Worm (Caenorhabditis elegans) whole organism, L1 larva: ENCODE results near the gene srd-69.

ENCODE experiments used
- C34B4.2 ChIP-seq: sonication (generic microtip); optimal IDR thresholded peaks from 2 replicates; lab custom pipeline; 2017; ENCODE audit warnings: mild to moderate bottlenecking, missing genetic modification characterization, missing compliant biosample characterization
- aly-2 ChIP-seq: fragments of 150-350 bp; optimal IDR thresholded peaks from 2 replicates; lab custom pipeline; 2014; ENCODE audit warnings: missing biosample characterization, missing genetic modification characterization
- ama-1 ChIP-seq: fragments of 150-350 bp; optimal IDR thresholded peaks from 2 replicates; lab custom pipeline; 2014
- blmp-1 ChIP-seq: fragments of 150-350 bp; optimal IDR thresholded peaks from 2 replicates; lab custom pipeline; 2014; ENCODE audit warnings: missing biosample characterization, missing genetic modification characterization
- ceh-8 ChIP-seq: fragments of 200-800 bp; sonication (Bioruptor generic); optimal IDR thresholded peaks from 2 replicates; lab custom pipeline; 2018; ENCODE audit warnings: mild to moderate bottlenecking, missing genetic modification characterization, moderate library complexity, missing compliant biosample characterization
- ceh-82 ChIP-seq, 3 experiments: fragments of 150-350 bp in 1 of 3; sonication (generic microtip) in 2 of 3; optimal IDR thresholded peaks; 2 replicates each; lab custom pipeline; 2014 to 2017; ENCODE audit warnings: missing biosample characterization in 3 of 3, missing genetic modification characterization in 3 of 3
- ceh-88 ChIP-seq: fragments of 200-800 bp; sonication (Bioruptor generic); IDR thresholded peaks from 2 replicates; pipeline ENCODE4 v1.3.6; 2022; ENCODE audit warnings: missing genetic modification characterization, missing compliant biosample characterization
- efl-1 ChIP-seq, 4 experiments: fragments of 150-350 bp; optimal IDR thresholded peaks in 3 of 4; peaks in 1 of 4; 1 replicate in 1 of 4; 2 replicates in 3 of 4; lab custom pipeline; 2014; ENCODE audit warnings: missing biosample characterization in 2 of 4, missing genetic modification characterization in 2 of 4, missing genetic modification reagents in 2 of 4
- efl-3 ChIP-seq: fragments of 200-800 bp; sonication (Bioruptor generic); optimal IDR thresholded peaks from 2 replicates; lab custom pipeline; 2018; ENCODE audit warnings: mild to moderate bottlenecking, missing genetic modification characterization, missing compliant biosample characterization
- egl-13 ChIP-seq: sonication (generic microtip); optimal IDR thresholded peaks from 2 replicates; lab custom pipeline; 2016; ENCODE audit warnings: missing genotype, missing genetic modification reagents, missing genetic modification characterization, missing compliant biosample characterization
- egl-27 ChIP-seq, 2 experiments: fragments of 150-350 bp in 1 of 2; sonication (generic microtip); optimal IDR thresholded peaks; 3 replicates each; lab custom pipeline; 2017 to 2018; ENCODE audit warnings: missing biosample characterization in 2 of 2, missing genetic modification characterization in 2 of 2, missing genetic modification reagents in 2 of 2
- elt-3 ChIP-seq, 6 experiments: fragments of 150-350 bp in 1 of 6; sonication (generic microtip); optimal IDR thresholded peaks; 2 replicates each; lab custom pipeline; 2017 to 2018; ENCODE audit warnings: missing biosample characterization in 6 of 6, missing genetic modification characterization in 6 of 6, inconsistent platforms in 1 of 6
- ets-5 ChIP-seq: fragments of 200-800 bp; sonication (Bioruptor generic); IDR thresholded peaks from 2 replicates; pipeline ENCODE4 v1.3.6; 2022; ENCODE audit warnings: missing genetic modification characterization, missing compliant biosample characterization
- fkh-8 ChIP-seq: sonication (generic microtip); optimal IDR thresholded peaks from 2 replicates; lab custom pipeline; 2016; ENCODE audit warnings: mild to moderate bottlenecking, missing genetic modification characterization, missing compliant biosample characterization
- grh-1 ChIP-seq: fragments of 200-800 bp; sonication (Bioruptor generic); IDR thresholded peaks from 2 replicates; pipeline ENCODE4 v1.3.6; 2022; ENCODE audit warnings: missing genetic modification reagents, missing genetic modification characterization, missing compliant biosample characterization
- lin-39 ChIP-seq: fragments of 150-350 bp; optimal IDR thresholded peaks from 2 replicates; lab custom pipeline; 2014; ENCODE audit warnings: missing biosample characterization, missing genetic modification reagents, missing genetic modification characterization
- lir-3 ChIP-seq: sonication (generic microtip); optimal IDR thresholded peaks from 2 replicates; lab custom pipeline; 2016; ENCODE audit warnings: mild to moderate bottlenecking, missing genetic modification characterization, moderate library complexity, missing compliant biosample characterization; ENCODE audit not compliant: poor library complexity
- lsy-2 ChIP-seq, 2 experiments: fragments of 150-350 bp; optimal IDR thresholded peaks; 2 replicates each; lab custom pipeline; 2014; ENCODE audit warnings: missing biosample characterization in 2 of 2, missing genetic modification characterization in 2 of 2
- mab-9 ChIP-seq: fragments of 200-800 bp; sonication (Bioruptor generic); IDR thresholded peaks from 2 replicates; pipeline ENCODE4 v1.3.6; 2022; ENCODE audit warnings: missing genetic modification reagents, missing genetic modification characterization, missing compliant biosample characterization
- nhr-19 ChIP-seq: fragments of 200-800 bp; sonication (Bioruptor generic); conservative IDR thresholded peaks from 2 replicates; pipeline ENCODE4 v1.3.6; 2022; ENCODE audit warnings: missing genetic modification characterization, missing compliant biosample characterization
- nhr-237 ChIP-seq: fragments of 150-350 bp; optimal IDR thresholded peaks from 2 replicates; lab custom pipeline; 2014; ENCODE audit warnings: missing biosample characterization, missing genetic modification characterization
- nhr-28 ChIP-seq: fragments of 150-350 bp; optimal IDR thresholded peaks from 2 replicates; lab custom pipeline; 2014; ENCODE audit warnings: missing biosample characterization, missing genetic modification characterization
- nhr-85 ChIP-seq: sonication (generic microtip); peaks from one replicate; lab custom pipeline; 2016; ENCODE audit warnings: missing genetic modification characterization, inconsistent platforms, missing compliant biosample characterization
- nhr-90 ChIP-seq: sonication (generic microtip); optimal IDR thresholded peaks from 2 replicates; lab custom pipeline; 2016; ENCODE audit warnings: mild to moderate bottlenecking, missing genetic modification characterization, missing compliant biosample characterization; ENCODE audit not compliant: poor library complexity
- pax-3 ChIP-seq: fragments of 200-800 bp; sonication (Bioruptor generic); optimal IDR thresholded peaks from 2 replicates; lab custom pipeline; 2018; ENCODE audit warnings: mild to moderate bottlenecking, missing genetic modification characterization, moderate library complexity, missing compliant biosample characterization
- pqm-1 ChIP-seq: sonication (generic microtip); optimal IDR thresholded peaks from 3 replicates; lab custom pipeline; 2017; ENCODE audit warnings: missing biosample characterization, missing genetic modification characterization
- rnt-1 ChIP-seq: sonication (generic microtip); optimal IDR thresholded peaks from 2 replicates; lab custom pipeline; 2016; ENCODE audit warnings: mild to moderate bottlenecking, missing genetic modification characterization, moderate library complexity, missing compliant biosample characterization
- skn-1 ChIP-seq: fragments of 150-350 bp; optimal IDR thresholded peaks from 2 replicates; lab custom pipeline; 2014; ENCODE audit warnings: missing biosample characterization, missing genetic modification characterization
- snpc-4 ChIP-seq: fragments of 150-350 bp; optimal IDR thresholded peaks from 2 replicates; lab custom pipeline; 2014; ENCODE audit warnings: missing biosample characterization, missing genetic modification characterization
- snu-23 ChIP-seq: sonication (generic microtip); optimal IDR thresholded peaks from 2 replicates; lab custom pipeline; 2016; ENCODE audit warnings: missing genetic modification characterization, missing compliant biosample characterization
- sptf-1 ChIP-seq: fragments of 150-350 bp; optimal IDR thresholded peaks from 2 replicates; lab custom pipeline; 2014; ENCODE audit warnings: missing biosample characterization, missing genetic modification characterization
- unc-130 ChIP-seq: fragments of 150-350 bp; optimal IDR thresholded peaks from 2 replicates; lab custom pipeline; 2017; ENCODE audit warnings: missing biosample characterization, missing genetic modification characterization, inconsistent platforms
- unc-86 ChIP-seq: sonication (generic microtip); optimal IDR thresholded peaks from 2 replicates; lab custom pipeline; 2016; ENCODE audit warnings: missing genetic modification characterization, missing compliant biosample characterization
- unc-98 ChIP-seq: fragments of 200-800 bp; sonication (Bioruptor generic); IDR thresholded peaks from 2 replicates; pipeline ENCODE4 v1.3.6; 2022; ENCODE audit warnings: missing genetic modification characterization, missing compliant biosample characterization
- vab-15 ChIP-seq: sonication (generic microtip); optimal IDR thresholded peaks from 2 replicates; lab custom pipeline; 2017; ENCODE audit warnings: missing genotype, mild to moderate bottlenecking, missing genetic modification characterization, missing compliant biosample characterization
- xbp-1 ChIP-seq: sonication (generic microtip); optimal IDR thresholded peaks from 2 replicates; lab custom pipeline; 2016; ENCODE audit warnings: missing genetic modification characterization, missing compliant biosample characterization
- zip-4 ChIP-seq: fragments of 200-800 bp; sonication (Bioruptor generic); optimal IDR thresholded peaks from 2 replicates; lab custom pipeline; 2018; ENCODE audit warnings: mild to moderate bottlenecking, missing genetic modification characterization, moderate library complexity, missing compliant biosample characterization
- ztf-11 ChIP-seq, 2 experiments: sonication (generic microtip); optimal IDR thresholded peaks; 2 replicates each; lab custom pipeline; 2016 to 2017; ENCODE audit warnings: missing genetic modification characterization in 2 of 2, missing biosample characterization in 1 of 2, missing compliant biosample characterization in 1 of 2
- ztf-4 ChIP-seq: fragments of 150-350 bp; optimal IDR thresholded peaks from 2 replicates; lab custom pipeline; 2014; ENCODE audit warnings: missing biosample characterization, missing genetic modification characterization

srd-69 gene

ce11 chrIII:2331033-2331625, 31.6 kb upstream of the srd-69 start, which contains the start of the genes Y54F10BM.13 and ppm-1.D (continued):
- TF ChIP-seq fkh-8 (tag; lab: Kevin White, UChicago) (peak; percentile 56), xbp-1 (tag; lab: Kevin White, UChicago) (peak; percentile 42), sptf-1 (no peak), egl-13 (tag; lab: Kevin White, UChicago) (no peak), vab-15 (tag; lab: Kevin White, UChicago) (no peak), ceh-82 (tag; optimal IDR thresholded peaks at IDR 0.05; lab: Kevin White, UChicago) (peak in 1 of 3 experiments; percentile 41), pqm-1 (tag; lab: Kevin White, UChicago) (no peak), unc-130 (no peak), nhr-85 (tag; lab: Kevin White, UChicago) (peak; percentile 28), nhr-28 (no peak), lsy-2 (tag; optimal IDR thresholded peaks at IDR 0.05; lab: Kevin White, UChicago) (peak; percentile 39 to 65), ztf-11 (tag; optimal IDR thresholded peaks at IDR 0.05; lab: Kevin White, UChicago) (no peak), egl-27 (tag; optimal IDR thresholded peaks at IDR 0.05; lab: Kevin White, UChicago) (no peak)

- TF ChIP-seq lin-39 (tag; lab: Kevin White, UChicago) (no peak), nhr-19 (GFP tag; lab: Robert Waterston, UW) (no peak), ets-5 (GFP tag; lab: Robert Waterston, UW) (no peak), pax-3 (tag; lab: Kevin White, UChicago) (no peak)
- TF ChIP-seq, all 84 proteins: peak for 0
Measured at ce11 chrIII:2343273-2343672, 19.5 kb upstream of the srd-69 start, which contains the start of gene phf-5. Gene phf-5, plus strand, starts transcription at chrIII:2343573.

ce11 chrIII:2347291-2347690, 15.5 kb upstream of the srd-69 start, which contains the start of gene gip-1:
Gene gip-1, plus strand, starts transcription at chrIII:2347591.
- TF ChIP-seq skn-1 (tag; lab: Kevin White, UChicago) (no peak), nhr-85 (tag; lab: Kevin White, UChicago) (peak; percentile 9)

ce11 chrIII:2349956-2350355, 12.8 kb upstream of the srd-69 start:
- no peak for TF ChIP-seq ceh-82 (tag; optimal IDR thresholded peaks at IDR 0.05; lab: Kevin White, UChicago)
- no peak for TF ChIP-seq efl-1 (optimal IDR thresholded peaks at IDR 0.05; lab: Kevin White, UChicago)
- peak in 1 of 2 experiments; percentile 91 for TF ChIP-seq efl-1 (GFP tag; optimal IDR thresholded peaks at IDR 0.05 in 1 of 2; lab: Kevin White, UChicago)

ce11 chrIII:2368424-2368823, 5.7 kb downstream of the srd-69 start, which contains the start of gene H04J21.4:
Gene H04J21.4, minus strand, starts transcription at chrIII:2368524.
- no peak for TF ChIP-seq ztf-4 (tag; lab: Kevin White, UChicago)
- peak; percentile 39 for TF ChIP-seq nhr-85 (tag; lab: Kevin White, UChicago)

ce11 chrIII:2371864-2372263, 9.1 kb downstream of the srd-69 start, which contains the start of gene H04J21.1:
Gene H04J21.1, minus strand, starts transcription at chrIII:2371964.
- TF ChIP-seq ceh-8 (GFP tag; lab: Kevin White, UChicago) = no peak
- TF ChIP-seq blmp-1 (tag; lab: Kevin White, UChicago) = no peak
- TF ChIP-seq fkh-8 (tag; lab: Kevin White, UChicago) = no peak
- TF ChIP-seq ama-1 (lab: Kevin White, UChicago) = no peak
- TF ChIP-seq C34B4.2 (tag; lab: Kevin White, UChicago) = no peak
- TF ChIP-seq elt-3 (tag; optimal IDR thresholded peaks at IDR 0.05; lab: Kevin White, UChicago) = no peak
- TF ChIP-seq aly-2 = no peak
- TF ChIP-seq grh-1 = no peak
- no peak for TF ChIP-seq nhr-90
- TF ChIP-seq unc-86 (tag; lab: Kevin White, UChicago) = no peak

- TF ChIP-seq pax-3 (tag; lab: Kevin White, UChicago) = peak; percentile 73
- peak; percentile 89 for TF ChIP-seq snu-23 (GFP tag; lab: Kevin White, UChicago)
- TF ChIP-seq snpc-4 (tag; lab: Kevin White, UChicago) = peak; percentile 20
- peak; percentile 93 for TF ChIP-seq nhr-85 (tag; lab: Kevin White, UChicago)
- peak; percentile 85 for TF ChIP-seq rnt-1
- 0 out of 2 replicates have a peak, but pooled peaks have one; percentile 16 for TF ChIP-seq mab-9 (GFP tag; lab: Robert Waterston, UW)
- peak; percentile 32; the same call in 1 of the 2 replicates for TF ChIP-seq unc-98 (GFP tag; lab: Robert Waterston, UW)
- TF ChIP-seq ceh-88 = 0 out of 2 replicates have a peak, but pooled peaks have one; percentile 24
- peak; percentile 1 for TF ChIP-seq lin-39 (tag; lab: Kevin White, UChicago)
- peak; percentile 28 for TF ChIP-seq nhr-237 (tag; lab: Kevin White, UChicago)
- TF ChIP-seq efl-3 (GFP tag; lab: Kevin White, UChicago) = no peak
- peak; percentile 55 for TF ChIP-seq zip-4 (GFP tag; lab: Kevin White, UChicago)
- no peak for TF ChIP-seq lir-3 (tag; lab: Kevin White, UChicago)
- TF ChIP-seq ama-1 (lab: Kevin White, UChicago) = no peak
- TF ChIP-seq unc-86 (tag; lab: Kevin White, UChicago) = peak; percentile 62
Measured at ce11 chrIII:2375918-2376317, 13.2 kb downstream of the srd-69 start, which contains the start of gene H14E04.2. Gene H14E04.2, plus strand, starts transcription at chrIII:2376193.
